Worm (Caenorhabditis elegans): Measurements from ENCODE around the gene mcm-3AP.
A peak's percentile ranks its signal among the peaks of the same experiment; 100 is the strongest.

Gene mcm-3AP

ce11 chrIV:7977452-7977940 lies 29.0 kb downstream of the mcm-3AP start, which contains the start of gene ora-1:
Gene ora-1, plus strand, starts transcription at chrIV:7977890.
- TF ChIP-seq ceh-13 (GFP tag; optimal IDR thresholded peaks at IDR 0.05) (no peak), hmbx-1 (tag; optimal IDR thresholded peaks at IDR 0.05) (no peak), tra-4 (tag; optimal IDR thresholded peaks at IDR 0.05) (no peak), hnd-1 (tag; optimal IDR thresholded peaks at IDR 0.05) (no peak), ama-1 (optimal IDR thresholded peaks at IDR 0.05) (no peak), B0310.2 (tag; optimal IDR thresholded peaks at IDR 0.05) (no peak), sea-1 (GFP tag; conservative IDR thresholded peaks at IDR 0.05) (no peak), tbx-11 (GFP tag; IDR thresholded peaks at IDR 0.05) (no peak), tbx-37 (GFP tag; conservative IDR thresholded peaks at IDR 0.05) (no peak), ceh-36 (tag; optimal IDR thresholded peaks at IDR 0.05) (no peak), ets-7 (tag; optimal IDR thresholded peaks at IDR 0.05) (no peak), aly-1 (tag; optimal IDR thresholded peaks at IDR 0.05) (no peak), hmg-4 (GFP tag; optimal IDR thresholded peaks at IDR 0.05) (no peak), flt-1 (GFP tag; IDR thresholded peaks at IDR 0.05) (no peak), scrt-1 (GFP tag; IDR thresholded peaks at IDR 0.05) (no peak), pes-1 (GFP tag; IDR thresholded peaks at IDR 0.05) (no peak), F13C5.2 (tag; optimal IDR thresholded peaks at IDR 0.05) (no peak)

- no peak for TF ChIP-seq pes-1 (GFP tag; IDR thresholded peaks at IDR 0.05)
- no peak for TF ChIP-seq scrt-1 (GFP tag; IDR thresholded peaks at IDR 0.05)
- TF ChIP-seq ceh-13 (GFP tag; optimal IDR thresholded peaks at IDR 0.05) = no peak
- no peak for TF ChIP-seq hmg-4 (GFP tag; optimal IDR thresholded peaks at IDR 0.05)
- TF ChIP-seq ama-1 (optimal IDR thresholded peaks at IDR 0.05) = no peak
- no peak for TF ChIP-seq ceh-36 (tag; optimal IDR thresholded peaks at IDR 0.05)
- TF ChIP-seq tbx-11 (GFP tag; IDR thresholded peaks at IDR 0.05) = no peak
Observed at ce11 chrIV:7979588-7979987, 31.1 kb downstream of the mcm-3AP start, which contains the start of gene unc-24. Gene unc-24, plus strand, starts transcription at chrIV:7979870.

ce11 chrIV:7982024-7982576 lies 33.6 kb downstream of the mcm-3AP start, which contains the start of gene arf-5:
Gene arf-5, plus strand, starts transcription at chrIV:7982526.
- TF ChIP-seq hmg-4 (GFP tag; optimal IDR thresholded peaks at IDR 0.05) = no peak
- TF ChIP-seq scrt-1 (GFP tag; IDR thresholded peaks at IDR 0.05) = no peak
- TF ChIP-seq sea-1 (GFP tag; conservative IDR thresholded peaks at IDR 0.05) = no peak
- TF ChIP-seq ama-1 (optimal IDR thresholded peaks at IDR 0.05) = no peak
- TF ChIP-seq flt-1 (GFP tag; IDR thresholded peaks at IDR 0.05) = no peak
- no peak for TF ChIP-seq B0310.2 (tag; optimal IDR thresholded peaks at IDR 0.05)
- no peak for TF ChIP-seq tbx-37 (GFP tag; conservative IDR thresholded peaks at IDR 0.05)
- TF ChIP-seq ets-7 (tag; optimal IDR thresholded peaks at IDR 0.05) = no peak
- no peak for TF ChIP-seq ceh-13 (GFP tag; optimal IDR thresholded peaks at IDR 0.05)
- TF ChIP-seq tbx-11 (GFP tag; IDR thresholded peaks at IDR 0.05) = no peak
- no peak for TF ChIP-seq ceh-36 (tag; optimal IDR thresholded peaks at IDR 0.05)
- no peak for TF ChIP-seq tra-4 (tag; optimal IDR thresholded peaks at IDR 0.05)
- no peak for TF ChIP-seq F13C5.2 (tag; optimal IDR thresholded peaks at IDR 0.05)

ce11 chrIV:7983021-7983420 lies 34.5 kb downstream of the mcm-3AP start:
- TF ChIP-seq B0310.2 (tag; optimal IDR thresholded peaks at IDR 0.05) (no peak), tbx-37 (GFP tag; conservative IDR thresholded peaks at IDR 0.05) (no peak), ceh-13 (GFP tag; optimal IDR thresholded peaks at IDR 0.05) (no peak), aly-1 (tag; optimal IDR thresholded peaks at IDR 0.05) (no peak), hmbx-1 (tag; optimal IDR thresholded peaks at IDR 0.05) (no peak), scrt-1 (GFP tag; IDR thresholded peaks at IDR 0.05) (no peak), hmg-4 (GFP tag; optimal IDR thresholded peaks at IDR 0.05) (no peak), hnd-1 (tag; optimal IDR thresholded peaks at IDR 0.05) (no peak), ets-7 (tag; optimal IDR thresholded peaks at IDR 0.05) (no peak), tbx-11 (GFP tag; IDR thresholded peaks at IDR 0.05) (no peak), ceh-36 (tag; optimal IDR thresholded peaks at IDR 0.05) (no peak), pes-1 (GFP tag; IDR thresholded peaks at IDR 0.05) (no peak), F13C5.2 (tag; optimal IDR thresholded peaks at IDR 0.05) (no peak), ama-1 (optimal IDR thresholded peaks at IDR 0.05) (no peak), sea-1 (GFP tag; conservative IDR thresholded peaks at IDR 0.05) (no peak), flt-1 (GFP tag; IDR thresholded peaks at IDR 0.05) (no peak), tra-4 (tag; optimal IDR thresholded peaks at IDR 0.05) (no peak)

- peak; percentile 55 for TF ChIP-seq ama-1 (optimal IDR thresholded peaks at IDR 0.05)
- no peak for TF ChIP-seq F13C5.2 (tag; optimal IDR thresholded peaks at IDR 0.05)
- no peak for TF ChIP-seq ceh-36 (tag; optimal IDR thresholded peaks at IDR 0.05)
Observed at ce11 chrIV:7983728-7984346, 35.4 kb downstream of the mcm-3AP start.

ce11 chrIV:7985737-7986136 lies 37.3 kb downstream of the mcm-3AP start:
- no peak for TF ChIP-seq hmbx-1 (tag; optimal IDR thresholded peaks at IDR 0.05)
- no peak for TF ChIP-seq sea-1 (GFP tag; conservative IDR thresholded peaks at IDR 0.05)
- TF ChIP-seq hnd-1 (tag; optimal IDR thresholded peaks at IDR 0.05) = no peak
- TF ChIP-seq scrt-1 (GFP tag; IDR thresholded peaks at IDR 0.05) = no peak
- TF ChIP-seq pes-1 (GFP tag; IDR thresholded peaks at IDR 0.05) = no peak

ce11 chrIV:7987083-7987482 lies 38.6 kb downstream of the mcm-3AP start, which contains the start of gene mec-17:
Gene mec-17, minus strand, starts transcription at chrIV:7987183.
- no peak for TF ChIP-seq ama-1 (optimal IDR thresholded peaks at IDR 0.05)

- TF ChIP-seq aly-1 (tag; optimal IDR thresholded peaks at IDR 0.05) (no peak), ets-7 (tag; optimal IDR thresholded peaks at IDR 0.05) (no peak), sea-1 (GFP tag; conservative IDR thresholded peaks at IDR 0.05) (no peak)
Observed at ce11 chrIV:7988385-7988784, 39.9 kb downstream of the mcm-3AP start, which contains the start of gene col-115. Gene col-115, plus strand, starts transcription at chrIV:7988685.
